Fruit fly (Drosophila melanogaster) S2 (cell line): ENCODE measurements around the gene dsb.

Experiments used
- CG8478 ChIP-seq: fragments of >200 bp; optimal IDR thresholded peaks from 2 replicates; lab custom pipeline; 2018
- CTCF ChIP-seq, 2 experiments: fragments of >200 bp; optimal IDR thresholded peaks; 2 replicates each; lab custom pipeline; 2018

- TF ChIP-seq CG8478 (lab: Kevin White, UChicago) (no peak), CTCF (optimal IDR thresholded peaks at IDR 0.05; lab: Kevin White, UChicago) (no peak)
Observed at dm6 chr3L:1844600-1844999, 65.4 kb downstream of the dsb start.
